Fruit fly (Drosophila melanogaster): ENCODE results near the gene ed.

dm6 chr2L:4133960-4134359 is 102.8 kb downstream of the ed start:
- TF ChIP-seq cic (GFP tag; optimal IDR thresholded peaks at IDR 0.05): no peak
- no peak for TF ChIP-seq toe (GFP tag; optimal IDR thresholded peaks at IDR 0.05)
- no peak for TF ChIP-seq Hr96 (GFP tag; optimal IDR thresholded peaks at IDR 0.05)
- TF ChIP-seq CG5204 (GFP tag; optimal IDR thresholded peaks at IDR 0.05): no peak
- no peak for TF ChIP-seq Mnt (GFP tag; optimal IDR thresholded peaks at IDR 0.05)
- TF ChIP-seq CG7101 (tag; optimal IDR thresholded peaks at IDR 0.05): no peak
- no peak for TF ChIP-seq CG1620 (GFP tag; optimal IDR thresholded peaks at IDR 0.05)
- TF ChIP-seq CG12768 (GFP tag; optimal IDR thresholded peaks at IDR 0.05): no peak
- TF ChIP-seq Clk (GFP tag; optimal IDR thresholded peaks at IDR 0.05): no peak
- TF ChIP-seq ovo (GFP tag; optimal IDR thresholded peaks at IDR 0.05): no peak
- TF ChIP-seq tj (GFP tag; optimal IDR thresholded peaks at IDR 0.05): no peak
- no peak for TF ChIP-seq pad (GFP tag; optimal IDR thresholded peaks at IDR 0.05)
- TF ChIP-seq kay (GFP tag; ENCODE audit: borderline replicate concordance): no peak
- TF ChIP-seq CG11617 (GFP tag; optimal IDR thresholded peaks at IDR 0.05): no peak
